Worm (Caenorhabditis elegans) whole organism, mixed stage, embryonic: Measurements from ENCODE around the gene T24A6.16.

Source experiments
- M03D4.4 ChIP-seq: sonication (generic microtip); optimal IDR thresholded peaks from 2 replicates; lab custom pipeline; 2017; ENCODE audit warnings: mild to moderate bottlenecking, missing genetic modification characterization, missing compliant biosample characterization
- bed-3 ChIP-seq: fragments of 200-800 bp; sonication (Bioruptor generic); optimal IDR thresholded peaks from 3 replicates; lab custom pipeline; 2018; ENCODE audit warnings: mild to moderate bottlenecking, missing genetic modification characterization, moderate library complexity, missing compliant biosample characterization
- blmp-1 ChIP-seq: fragments of 150-350 bp; optimal IDR thresholded peaks from 2 replicates; lab custom pipeline; 2014; ENCODE audit warnings: missing biosample characterization, missing genetic modification characterization
- ceh-39 ChIP-seq: fragments of 150-350 bp; optimal IDR thresholded peaks from 2 replicates; lab custom pipeline; 2014; ENCODE audit warnings: missing biosample characterization, missing genetic modification characterization
- ceh-43 ChIP-seq: fragments of 200-800 bp; sonication (Bioruptor generic); optimal IDR thresholded peaks from 2 replicates; lab custom pipeline; 2018; ENCODE audit warnings: mild to moderate bottlenecking, missing genetic modification characterization, moderate library complexity, missing compliant biosample characterization
- ces-1 ChIP-seq: fragments of 150-350 bp; optimal IDR thresholded peaks from 2 replicates; lab custom pipeline; 2014; ENCODE audit warnings: missing biosample characterization, missing genetic modification reagents, missing genetic modification characterization
- cnd-1 ChIP-seq: fragments of 200-800 bp; sonication (Bioruptor generic); optimal IDR thresholded peaks from 2 replicates; lab custom pipeline; 2018; ENCODE audit warnings: mild to moderate bottlenecking, missing genetic modification characterization, missing compliant biosample characterization
- drap-1 ChIP-seq: fragments of 200-800 bp; sonication (Bioruptor generic); optimal IDR thresholded peaks from 3 replicates; lab custom pipeline; 2018; ENCODE audit warnings: mild to moderate bottlenecking, missing genetic modification characterization, missing compliant biosample characterization
- elt-1 ChIP-seq: sonication (generic microtip); optimal IDR thresholded peaks from 2 replicates; lab custom pipeline; 2017; ENCODE audit warnings: missing genetic modification characterization, mild to moderate bottlenecking, missing compliant biosample characterization, antibody characterized with exemption, moderate library complexity, borderline replicate concordance; ENCODE audit not compliant: insufficient read depth
- elt-3 ChIP-seq: fragments of 150-350 bp; optimal IDR thresholded peaks from 2 replicates; lab custom pipeline; 2014; ENCODE audit warnings: missing biosample characterization, missing genetic modification characterization
- flh-1 ChIP-seq: fragments of 200-800 bp; sonication (Bioruptor generic); optimal IDR thresholded peaks from 2 replicates; lab custom pipeline; 2018; ENCODE audit warnings: mild to moderate bottlenecking, missing genetic modification characterization, moderate library complexity, missing compliant biosample characterization
- ham-2 ChIP-seq: fragments of 200-800 bp; sonication (Bioruptor generic); optimal IDR thresholded peaks from 2 replicates; lab custom pipeline; 2018; ENCODE audit warnings: mild to moderate bottlenecking, missing genetic modification characterization, missing compliant biosample characterization
- hlh-1 ChIP-seq: fragments of 150-350 bp; optimal IDR thresholded peaks from 2 replicates; lab custom pipeline; 2014; ENCODE audit warnings: missing biosample characterization, missing genetic modification reagents, missing genetic modification characterization
- lin-32 ChIP-seq: fragments of 200-800 bp; sonication (Bioruptor generic); optimal IDR thresholded peaks from 2 replicates; lab custom pipeline; 2018; ENCODE audit warnings: mild to moderate bottlenecking, missing genetic modification characterization, missing compliant biosample characterization
- lsy-2 ChIP-seq: fragments of 150-350 bp; optimal IDR thresholded peaks from 2 replicates; lab custom pipeline; 2014; ENCODE audit warnings: missing biosample characterization, missing genetic modification characterization
- mab-5 ChIP-seq: fragments of 150-350 bp; optimal IDR thresholded peaks from 2 replicates; lab custom pipeline; 2014; ENCODE audit warnings: missing biosample characterization, missing genetic modification characterization
- mep-1 ChIP-seq: fragments of 150-350 bp; optimal IDR thresholded peaks from 2 replicates; lab custom pipeline; 2017; ENCODE audit warnings: missing biosample characterization, missing genetic modification reagents, missing genetic modification characterization, inconsistent platforms
- mls-2 ChIP-seq: sonication (generic microtip); optimal IDR thresholded peaks from 2 replicates; lab custom pipeline; 2016; ENCODE audit warnings: mild to moderate bottlenecking, missing genetic modification characterization, moderate library complexity, missing compliant biosample characterization
- nhr-12 ChIP-seq: fragments of 150-350 bp; optimal IDR thresholded peaks from 2 replicates; lab custom pipeline; 2014; ENCODE audit warnings: missing biosample characterization, missing genetic modification characterization
- nhr-2 ChIP-seq: fragments of 150-350 bp; optimal IDR thresholded peaks from 2 replicates; lab custom pipeline; 2014; ENCODE audit warnings: missing biosample characterization, missing genetic modification characterization
- nhr-237 ChIP-seq: fragments of 150-350 bp; optimal IDR thresholded peaks from 2 replicates; lab custom pipeline; 2014; ENCODE audit warnings: missing biosample characterization, missing genetic modification characterization
- nhr-28 ChIP-seq: fragments of 150-350 bp; optimal IDR thresholded peaks from 2 replicates; lab custom pipeline; 2014; ENCODE audit warnings: missing biosample characterization, missing genetic modification characterization
- nhr-76 ChIP-seq: sonication (generic microtip); optimal IDR thresholded peaks from 2 replicates; lab custom pipeline; 2017; ENCODE audit warnings: missing biosample characterization, missing genetic modification characterization
- pha-4 ChIP-seq: fragments of 150-350 bp; optimal IDR thresholded peaks from 2 replicates; lab custom pipeline; 2018; ENCODE audit warnings: missing biosample characterization, missing genetic modification reagents, missing genetic modification characterization
- sem-2 ChIP-seq: fragments of 200-800 bp; sonication (Bioruptor generic); optimal IDR thresholded peaks from 2 replicates; lab custom pipeline; 2018; ENCODE audit warnings: mild to moderate bottlenecking, missing genetic modification characterization, missing compliant biosample characterization
- snpc-4 ChIP-seq: fragments of 150-350 bp; optimal IDR thresholded peaks from 2 replicates; lab custom pipeline; 2014; ENCODE audit warnings: missing biosample characterization, missing genetic modification characterization
- sptf-1 ChIP-seq: sonication (generic microtip); optimal IDR thresholded peaks from 2 replicates; lab custom pipeline; 2017; ENCODE audit warnings: mild to moderate bottlenecking, missing genetic modification characterization, moderate library complexity, missing compliant biosample characterization
- unc-120 ChIP-seq: sonication (generic microtip); optimal IDR thresholded peaks from 2 replicates; lab custom pipeline; 2017; ENCODE audit warnings: missing genetic modification characterization, missing compliant biosample characterization; ENCODE audit not compliant: poor library complexity, severe bottlenecking
- unc-39 ChIP-seq: fragments of 150-350 bp; optimal IDR thresholded peaks from 2 replicates; lab custom pipeline; 2014; ENCODE audit warnings: missing biosample characterization, missing genetic modification characterization
- unc-62 ChIP-seq: fragments of 150-350 bp; optimal IDR thresholded peaks from 2 replicates; lab custom pipeline; 2014; ENCODE audit warnings: missing biosample characterization, missing genetic modification reagents, missing genetic modification characterization
- zip-8 ChIP-seq: fragments of 150-350 bp; optimal IDR thresholded peaks from 2 replicates; lab custom pipeline; 2014; ENCODE audit warnings: missing biosample characterization, missing genetic modification characterization
- ztf-11 ChIP-seq: fragments of 150-350 bp; optimal IDR thresholded peaks from 2 replicates; lab custom pipeline; 2014; ENCODE audit warnings: missing biosample characterization, missing genetic modification characterization

The T24A6.16 gene

DNA sequence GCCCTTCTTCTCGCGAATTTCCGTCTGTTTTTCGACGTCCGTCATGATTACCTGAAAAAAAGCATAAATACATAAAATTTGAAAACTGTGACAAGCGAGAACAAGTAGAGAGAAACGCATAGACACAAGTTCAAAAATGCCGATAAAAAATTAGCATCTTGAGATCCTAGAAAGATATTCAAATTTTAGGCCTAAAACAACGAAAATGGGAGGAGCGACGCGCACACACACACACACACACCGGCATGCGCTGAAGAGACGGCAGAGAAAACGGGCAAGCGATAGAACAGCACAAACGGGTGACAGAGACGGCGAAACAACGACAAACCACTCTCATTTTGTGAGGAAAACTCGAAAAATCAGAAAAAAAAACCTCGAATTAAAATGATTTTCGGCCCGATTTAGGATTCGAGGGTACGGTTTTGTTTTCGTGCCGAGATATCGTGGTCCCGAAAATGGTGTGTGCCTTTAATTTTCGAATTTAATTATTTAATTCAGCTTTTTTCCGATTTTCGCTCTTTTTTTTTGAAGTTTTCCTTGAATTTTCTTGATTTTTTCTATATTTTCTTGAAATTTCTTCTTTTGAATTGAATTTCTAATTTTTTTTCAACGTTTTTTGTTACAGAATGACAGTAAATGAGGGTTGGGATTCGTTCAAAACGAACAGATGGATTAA lies 23.4 kb upstream of the T24A6.16 start, which contains the start of the genes rpl-11.1 and T22F3.2:
Gene rpl-11.1, minus strand, starts transcription at position 51 of the 676 bp plus-strand sequence.
Gene T22F3.2, plus strand, starts transcription at position 626 of the 676 bp plus-strand sequence.
- no peak for TF ChIP-seq mep-1 (tag; lab: Kevin White, UChicago)
- TF ChIP-seq elt-1 = no peak
- TF ChIP-seq ham-2 = no peak

DNA sequence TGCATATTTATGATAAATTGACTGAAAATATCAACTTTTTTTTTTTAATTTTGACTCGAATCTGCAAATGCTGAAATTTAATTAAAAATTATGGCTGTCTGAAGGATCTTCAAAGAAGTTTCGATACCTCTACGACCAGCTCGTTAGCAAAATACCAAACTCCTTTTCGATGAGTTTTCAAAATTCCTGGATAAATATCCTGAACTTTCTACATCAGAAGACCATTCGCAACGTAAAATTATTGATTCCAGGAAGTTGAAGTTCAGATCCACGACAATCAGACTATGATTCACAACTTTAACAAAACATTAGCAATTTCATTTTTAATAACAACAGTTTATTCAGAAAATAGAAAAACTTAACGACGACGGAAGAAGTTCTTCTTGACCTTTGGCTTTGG lies 22.3 kb upstream of the T24A6.16 start:
- TF ChIP-seq ceh-39 (no peak), mls-2 (tag; lab: Kevin White, UChicago) (no peak), sptf-1 (tag; lab: Kevin White, UChicago) (no peak), drap-1 (no peak), nhr-76 (no peak), sem-2 (no peak), snpc-4 (no peak), unc-39 (tag; lab: Kevin White, UChicago) (no peak), mab-5 (tag; lab: Kevin White, UChicago) (no peak), elt-1 (no peak), elt-3 (tag; lab: Kevin White, UChicago) (no peak)

DNA sequence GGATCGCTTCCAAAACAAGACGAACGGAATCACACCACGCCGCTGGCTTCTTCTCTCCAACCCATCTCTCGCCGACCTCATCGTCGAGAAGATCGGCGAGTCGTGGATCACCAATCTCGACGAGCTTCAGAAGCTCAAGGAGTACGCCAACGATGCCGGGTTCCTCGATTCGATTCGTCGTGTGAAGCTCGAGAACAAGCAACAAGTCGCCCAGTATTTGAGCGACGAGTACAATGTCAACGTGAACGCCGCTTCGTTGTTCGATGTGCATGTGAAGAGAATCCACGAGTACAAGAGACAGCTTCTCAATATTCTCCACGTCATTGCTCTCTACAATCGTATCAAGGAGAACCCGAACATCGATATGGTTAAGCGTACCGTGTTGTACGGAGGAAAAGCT lies 20.9 kb upstream of the T24A6.16 start:
- TF ChIP-seq ceh-39 (no peak), elt-1 (no peak), snpc-4 (no peak), sem-2 (no peak), hlh-1 (no peak), ham-2 (no peak), cnd-1 (no peak)

DNA sequence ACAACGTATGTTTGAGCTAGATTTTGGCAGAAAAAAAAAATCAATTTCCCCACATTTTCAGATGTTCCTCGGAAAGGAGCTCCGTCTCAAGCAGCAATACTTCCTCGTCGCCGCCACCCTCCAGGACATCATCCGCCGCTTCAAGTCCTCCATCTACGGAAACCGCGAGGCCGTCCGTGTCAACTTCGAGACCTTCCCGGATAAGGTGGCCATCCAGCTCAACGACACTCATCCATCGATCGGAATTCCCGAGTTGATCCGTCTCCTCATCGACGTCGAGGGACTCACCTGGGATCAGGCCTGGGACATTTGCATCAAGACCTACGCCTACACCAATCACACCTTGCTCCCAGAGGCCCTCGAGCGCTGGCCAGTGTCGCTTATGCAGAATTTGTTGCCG lies 19.9 kb upstream of the T24A6.16 start:
- TF ChIP-seq mls-2 (tag; lab: Kevin White, UChicago) (no peak), lsy-2 (tag; lab: Kevin White, UChicago) (no peak)

DNA sequence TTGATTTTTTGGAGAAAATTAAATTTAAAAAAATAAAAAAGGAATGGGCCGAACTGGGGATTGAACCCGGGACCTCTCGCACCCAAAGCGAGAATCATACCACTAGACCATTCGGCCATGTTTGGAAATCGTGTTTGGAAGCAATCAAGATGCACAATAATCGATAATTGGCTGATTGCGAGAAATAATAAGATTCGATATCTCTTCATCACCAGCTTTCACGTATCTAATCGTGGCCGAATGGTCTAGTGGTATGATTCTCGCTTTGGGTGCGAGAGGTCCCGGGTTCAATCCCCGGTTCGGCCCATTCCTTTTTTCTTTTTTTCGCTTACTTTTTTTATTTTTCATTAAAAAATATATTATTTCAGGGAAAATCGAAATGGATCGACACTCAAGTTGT lies 19.4 kb upstream of the T24A6.16 start:
- TF ChIP-seq mab-5 (tag; lab: Kevin White, UChicago) = no peak
- TF ChIP-seq lsy-2 (tag; lab: Kevin White, UChicago) = no peak
- TF ChIP-seq zip-8 (tag; lab: Kevin White, UChicago) = no peak
- TF ChIP-seq unc-39 (tag; lab: Kevin White, UChicago) = no peak
- no peak for TF ChIP-seq ztf-11 (tag; lab: Kevin White, UChicago)
- no peak for TF ChIP-seq nhr-12 (tag; lab: Kevin White, UChicago)
- TF ChIP-seq blmp-1 (tag; lab: Kevin White, UChicago) = no peak
- no peak for TF ChIP-seq sem-2
- no peak for TF ChIP-seq lin-32 (GFP tag; lab: Kevin White, UChicago)
- TF ChIP-seq bed-3 (GFP tag; lab: Kevin White, UChicago) = no peak
- no peak for TF ChIP-seq snpc-4
- no peak for TF ChIP-seq unc-120 (tag; lab: Kevin White, UChicago)
- no peak for TF ChIP-seq drap-1
- TF ChIP-seq unc-62 (GFP tag; lab: Kevin White, UChicago) = no peak
- TF ChIP-seq nhr-237 (tag; lab: Kevin White, UChicago) = no peak
- no peak for TF ChIP-seq nhr-28

DNA sequence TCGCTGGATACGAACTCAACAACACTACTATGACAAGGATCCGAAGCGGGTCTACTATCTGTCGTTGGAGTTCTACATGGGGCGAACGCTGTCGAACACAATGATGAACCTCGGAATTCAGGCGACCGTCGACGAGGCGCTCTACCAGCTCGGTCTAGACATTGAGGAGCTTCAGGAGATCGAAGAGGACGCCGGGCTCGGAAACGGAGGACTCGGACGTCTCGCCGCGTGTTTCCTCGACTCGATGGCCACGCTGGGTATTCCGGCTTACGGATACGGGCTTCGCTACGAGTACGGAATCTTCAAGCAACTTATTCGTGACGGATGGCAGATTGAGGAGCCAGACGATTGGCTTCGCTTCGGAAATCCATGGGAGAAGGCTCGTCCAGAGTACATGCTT lies 18.9 kb upstream of the T24A6.16 start:
- TF ChIP-seq flh-1 (GFP tag; lab: Kevin White, UChicago) (no peak), bed-3 (GFP tag; lab: Kevin White, UChicago) (no peak), pha-4 (tag; lab: Kevin White, UChicago) (no peak), nhr-28 (no peak), nhr-2 (tag; lab: Kevin White, UChicago) (no peak), M03D4.4 (no peak), sptf-1 (tag; lab: Kevin White, UChicago) (no peak), ces-1 (no peak), unc-62 (GFP tag; lab: Kevin White, UChicago) (no peak), nhr-12 (tag; lab: Kevin White, UChicago) (no peak), mls-2 (tag; lab: Kevin White, UChicago) (no peak), sem-2 (no peak), unc-120 (tag; lab: Kevin White, UChicago) (no peak), ceh-43 (no peak), elt-1 (no peak), ham-2 (no peak), nhr-237 (tag; lab: Kevin White, UChicago) (no peak), cnd-1 (no peak)
